Fruit fly (Drosophila melanogaster) Kc167 (cell line): ENCODE results near the gene CG31510.

Experiments
- Sin3A ChIP-seq: fragments of >200 bp; optimal IDR thresholded peaks from 2 replicates; lab custom pipeline; 2018; ENCODE audit warnings: missing external identifiers
- h ChIP-seq: fragments of >200 bp; optimal IDR thresholded peaks from 3 replicates; lab custom pipeline; 2018; ENCODE audit warnings: missing external identifiers
- psq ChIP-seq: fragments of >200 bp; optimal IDR thresholded peaks from 2 replicates; lab custom pipeline; 2017; ENCODE audit warnings: missing external identifiers

- TF ChIP-seq h (lab: Kevin White, UChicago) (no peak), Sin3A (lab: Kevin White, UChicago) (no peak), psq (no peak)
These were observed 20.5 kb downstream of the CG31510 start, which contains the start of gene CG45095 for dm6 chr3R:25102253-25102652.
